Fruit fly (Drosophila melanogaster): ENCODE results near the gene Syx13.

DNA sequence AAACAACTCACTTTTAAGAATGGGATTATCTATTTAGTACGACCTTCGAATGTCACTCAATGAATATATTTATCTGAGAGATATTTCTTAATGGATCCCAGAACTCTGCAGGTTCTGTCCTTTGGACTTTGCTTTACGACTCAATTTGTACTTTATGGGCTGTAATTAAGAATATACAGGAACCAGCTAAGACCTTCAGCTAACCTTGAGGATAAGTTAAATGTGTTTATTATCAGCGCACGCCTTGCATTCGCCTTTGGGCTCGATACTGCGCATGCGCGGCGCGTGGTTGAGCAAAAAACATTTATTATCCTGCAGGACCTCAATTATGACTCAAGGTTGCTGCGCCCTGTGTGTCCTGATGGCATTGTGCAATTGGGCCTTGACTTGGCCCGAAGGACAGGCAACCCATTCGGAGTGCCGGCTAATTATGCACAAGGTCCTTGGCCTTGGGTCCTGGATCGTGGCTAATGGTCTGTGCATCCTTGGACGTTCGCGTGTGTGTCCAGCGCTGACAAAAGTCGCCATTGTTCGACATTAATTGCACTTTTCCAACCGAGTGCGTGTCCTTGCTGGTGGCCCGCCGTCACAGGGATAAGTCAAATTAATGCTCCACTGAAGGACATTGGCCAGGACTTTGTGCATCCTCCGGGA is 37.2 kb downstream of the Syx13 start:
- no peak for TF ChIP-seq CTCF (optimal IDR thresholded peaks at IDR 0.05)
- TF ChIP-seq CG8478 (optimal IDR thresholded peaks at IDR 0.05), result no peak

Data from S2 (cell line).